5 fruit fly cellular contexts compared by ENCODE assay signal in the genomic region with DNA sequence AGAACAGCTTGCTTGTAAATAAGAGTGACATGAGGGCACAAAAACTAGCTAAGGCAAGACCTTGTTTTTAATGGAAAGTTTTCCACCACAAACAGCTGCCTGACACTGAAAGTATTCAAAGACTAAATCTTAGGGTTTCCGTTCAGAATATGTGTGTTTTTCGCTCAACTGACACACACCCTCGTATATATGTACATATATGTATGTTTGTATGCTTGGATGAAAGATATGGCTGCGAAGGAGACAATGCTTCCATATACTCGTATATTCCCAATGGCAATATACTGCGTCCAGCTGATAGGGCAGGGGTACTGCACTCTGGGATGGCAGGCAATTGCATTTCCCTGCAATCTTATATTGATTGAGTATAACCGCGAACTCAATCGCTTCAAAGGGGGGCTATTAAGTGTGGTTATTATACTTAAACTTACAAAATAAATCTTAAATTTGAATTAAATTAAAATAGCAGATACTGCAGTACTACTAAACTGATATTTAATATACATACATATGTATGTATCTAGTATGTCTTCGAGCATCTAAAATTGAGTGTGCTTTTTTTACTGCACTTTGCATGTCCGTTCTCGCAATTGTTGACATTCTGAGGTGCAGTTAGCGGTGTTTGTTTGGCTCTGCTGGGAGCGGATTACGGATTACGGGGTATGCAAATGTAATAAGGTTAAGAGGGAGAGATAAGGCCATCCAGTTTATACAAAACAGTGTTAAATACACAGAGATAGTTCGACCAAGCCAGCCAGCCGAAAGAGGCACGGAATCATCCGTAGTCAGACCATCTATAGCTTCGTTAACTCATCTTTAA.
TF ChIP-seq lines count a peak whose summit lies in the region.

No protein-coding gene starts in this region.

- TF ChIP-seq CTCF in whole organism, embryonic (GFP tag; optimal IDR thresholded peaks at IDR 0.05; lab: Kevin White, UChicago), result no peak

TF ChIP-seq in whole organism, adult, 20 proteins besides CTCF, POLR2A, EP300 and RAD21 (continues in another document):
- TF ChIP-seq Clk (GFP tag; optimal IDR thresholded peaks at IDR 0.05; lab: Kevin White, UChicago) (no peak), CG14711 (tag; optimal IDR thresholded peaks at IDR 0.05; lab: Kevin White, UChicago) (no peak), cic (GFP tag; optimal IDR thresholded peaks at IDR 0.05; lab: Kevin White, UChicago) (peak; percentile 31), tj (GFP tag; optimal IDR thresholded peaks at IDR 0.05; lab: Kevin White, UChicago) (no peak), Hr96 (GFP tag; optimal IDR thresholded peaks at IDR 0.05; lab: Kevin White, UChicago) (no peak), cnc (optimal IDR thresholded peaks at IDR 0.05; lab: Kevin White, UChicago) (no peak), ovo (GFP tag; optimal IDR thresholded peaks at IDR 0.05; lab: Kevin White, UChicago) (no peak), CG12768 (GFP tag; optimal IDR thresholded peaks at IDR 0.05; lab: Kevin White, UChicago) (peak; percentile 13), toe (GFP tag; optimal IDR thresholded peaks at IDR 0.05; lab: Kevin White, UChicago) (peak; percentile 5), CG33017 (tag; optimal IDR thresholded peaks at IDR 0.05; lab: Kevin White, UChicago) (no peak), Mnt (GFP tag; optimal IDR thresholded peaks at IDR 0.05; lab: Kevin White, UChicago) (peak; percentile 21), kay (GFP tag; lab: Kevin White, UChicago; ENCODE audit: borderline replicate concordance) (peak; percentile 94), CG1620 (GFP tag; optimal IDR thresholded peaks at IDR 0.05; lab: Kevin White, UChicago) (peak; percentile 16), CG11617 (GFP tag; optimal IDR thresholded peaks at IDR 0.05; lab: Kevin White, UChicago) (peak; percentile 21), bab1 (GFP tag; optimal IDR thresholded peaks at IDR 0.05; lab: Kevin White, UChicago) (no peak), CG7045 (GFP tag; optimal IDR thresholded peaks at IDR 0.05; lab: Kevin White, UChicago) (no peak)

TF ChIP-seq in whole organism, embryonic, 481 proteins besides CTCF, POLR2A, EP300 and RAD21 (continues in another document):
- 0 out of 3 replicates have a peak, but pooled peaks have one; percentile 10 for TF ChIP-seq Dbx (GFP tag; IDR thresholded peaks at IDR 0.05; lab: Robert Waterston, UW)
- TF ChIP-seq lilli (GFP tag; optimal IDR thresholded peaks at IDR 0.05; lab: Kevin White, UChicago), result no peak
- TF ChIP-seq knrl (GFP tag; IDR thresholded peaks at IDR 0.05; lab: Robert Waterston, UW; ENCODE audit: partially characterized antibody), result no peak
- TF ChIP-seq CG15011 (GFP tag; optimal IDR thresholded peaks at IDR 0.05; lab: Kevin White, UChicago), result peak; percentile 13
- TF ChIP-seq CG8388 (GFP tag; optimal IDR thresholded peaks at IDR 0.05; lab: Kevin White, UChicago), result no peak
- TF ChIP-seq sens (GFP tag; lab: Kevin White, UChicago), result peak; percentile 73
- TF ChIP-seq Med (GFP tag; lab: Kevin White, UChicago), result peak; percentile 68
- no peak for TF ChIP-seq cg (GFP tag; optimal IDR thresholded peaks at IDR 0.05; lab: Kevin White, UChicago)
- TF ChIP-seq gsb (GFP tag; IDR thresholded peaks at IDR 0.05; lab: Robert Waterston, UW), result no peak
- no peak for TF ChIP-seq CG2120 (GFP tag; optimal IDR thresholded peaks at IDR 0.05; lab: Kevin White, UChicago)
- TF ChIP-seq Dref (GFP tag; IDR thresholded peaks at IDR 0.05; lab: Robert Waterston, UW), result no peak
- no peak for TF ChIP-seq kah (GFP tag; optimal IDR thresholded peaks at IDR 0.05; lab: Kevin White, UChicago)
- TF ChIP-seq Aef1 (GFP tag; IDR thresholded peaks at IDR 0.05; lab: Robert Waterston, UW), result no peak
- no peak for TF ChIP-seq CG30431 (GFP tag; optimal IDR thresholded peaks at IDR 0.05; lab: Kevin White, UChicago)
- TF ChIP-seq zfh2 (GFP tag; optimal IDR thresholded peaks at IDR 0.05; lab: Kevin White, UChicago), result no peak
- no peak for TF ChIP-seq CG31365 (tag; optimal IDR thresholded peaks at IDR 0.05; lab: Kevin White, UChicago)
- TF ChIP-seq CG13123 (GFP tag; optimal IDR thresholded peaks at IDR 0.05; lab: Kevin White, UChicago), result no peak
- peak; percentile 36 for TF ChIP-seq Ets65A (GFP tag; lab: Kevin White, UChicago)

TF ChIP-seq in whole organism, prepupa, 60 proteins besides CTCF, POLR2A, EP300 and RAD21 (continues in another document):
- no peak for TF ChIP-seq CG34406 (GFP tag; optimal IDR thresholded peaks at IDR 0.05; lab: Kevin White, UChicago)
- TF ChIP-seq topi (GFP tag; optimal IDR thresholded peaks at IDR 0.05; lab: Kevin White, UChicago), result no peak
- no peak for TF ChIP-seq eg (GFP tag; IDR thresholded peaks at IDR 0.05; lab: Robert Waterston, UW)
- TF ChIP-seq esn (GFP tag; optimal IDR thresholded peaks at IDR 0.05; lab: Kevin White, UChicago), result no peak
- no peak for TF ChIP-seq Ets21C (GFP tag; optimal IDR thresholded peaks at IDR 0.05; lab: Kevin White, UChicago)
- TF ChIP-seq achi (GFP tag; optimal IDR thresholded peaks at IDR 0.05; lab: Kevin White, UChicago), result no peak
- TF ChIP-seq CG10631 (GFP tag; optimal IDR thresholded peaks at IDR 0.05; lab: Kevin White, UChicago), result peak; percentile 18
- no peak for TF ChIP-seq spab (GFP tag; optimal IDR thresholded peaks at IDR 0.05; lab: Kevin White, UChicago)
- TF ChIP-seq CG7368 (GFP tag; optimal IDR thresholded peaks at IDR 0.05; lab: Kevin White, UChicago), result no peak
- no peak for TF ChIP-seq Blimp-1 (GFP tag; optimal IDR thresholded peaks at IDR 0.05; lab: Kevin White, UChicago)
- TF ChIP-seq Sox102F (GFP tag; optimal IDR thresholded peaks at IDR 0.05; lab: Kevin White, UChicago), result no peak
- TF ChIP-seq CG16779 (tag; optimal IDR thresholded peaks at IDR 0.05; lab: Kevin White, UChicago), result no peak
- TF ChIP-seq CG11294 (GFP tag; IDR thresholded peaks at IDR 0.05; lab: Robert Waterston, UW), result no peak
- TF ChIP-seq CG8632 (GFP tag; optimal IDR thresholded peaks at IDR 0.05; lab: Kevin White, UChicago), result no peak
- TF ChIP-seq Smox (GFP tag; optimal IDR thresholded peaks at IDR 0.05; lab: Kevin White, UChicago), result no peak
- no peak for TF ChIP-seq fd85E (GFP tag; optimal IDR thresholded peaks at IDR 0.05; lab: Kevin White, UChicago)
- peak; percentile 11 for TF ChIP-seq pdm3 (GFP tag; optimal IDR thresholded peaks at IDR 0.05; lab: Kevin White, UChicago)
- no peak for TF ChIP-seq Hr38 (GFP tag; optimal IDR thresholded peaks at IDR 0.05; lab: Kevin White, UChicago)

TF ChIP-seq in whole organism, pupa, 21 proteins besides CTCF, POLR2A, EP300 and RAD21:
- TF ChIP-seq fd96Ca (GFP tag; IDR thresholded peaks at IDR 0.05; lab: Robert Waterston, UW), result peak; percentile 17; the same call in 1 of the 3 replicates
- no peak for TF ChIP-seq rn (GFP tag; IDR thresholded peaks at IDR 0.05; lab: Robert Waterston, UW)
- TF ChIP-seq Ets98B (GFP tag; IDR thresholded peaks at IDR 0.05; lab: Robert Waterston, UW), result 0 out of 2 replicates have a peak, but pooled peaks have one; percentile 33
- TF ChIP-seq EcR (GFP tag; optimal IDR thresholded peaks at IDR 0.05; lab: Kevin White, UChicago), result peak; percentile 56
- TF ChIP-seq gl (tag; optimal IDR thresholded peaks at IDR 0.05; lab: Kevin White, UChicago), result no peak

TF ChIP-seq in whole organism, wandering third instar larva, 38 proteins besides CTCF, POLR2A, EP300 and RAD21:
- TF ChIP-seq psq (GFP tag; optimal IDR thresholded peaks at IDR 0.05; lab: Kevin White, UChicago), result no peak
- TF ChIP-seq dsf (GFP tag; optimal IDR thresholded peaks at IDR 0.05; lab: Kevin White, UChicago; ENCODE audit: borderline replicate concordance), result no peak
- TF ChIP-seq HLH106 (tag; optimal IDR thresholded peaks at IDR 0.05; lab: Kevin White, UChicago), result no peak
- TF ChIP-seq Hr83 (GFP tag; optimal IDR thresholded peaks at IDR 0.05; lab: Kevin White, UChicago; ENCODE audit: poor library complexity, severe bottlenecking), result no peak
- no peak for TF ChIP-seq woc (GFP tag; optimal IDR thresholded peaks at IDR 0.05; lab: Kevin White, UChicago)
- no peak for TF ChIP-seq Rel (GFP tag; optimal IDR thresholded peaks at IDR 0.05; lab: Kevin White, UChicago)
- peak; percentile 22 for TF ChIP-seq Rel (tag; optimal IDR thresholded peaks at IDR 0.05; lab: Kevin White, UChicago)
- TF ChIP-seq tai (GFP tag; optimal IDR thresholded peaks at IDR 0.05; lab: Kevin White, UChicago), result no peak
